Fruit fly (Drosophila melanogaster): ENCODE results near the gene ttm50.
A peak's percentile ranks its signal among the peaks of the same experiment; 100 is the strongest.

The ttm50 gene

DNA sequence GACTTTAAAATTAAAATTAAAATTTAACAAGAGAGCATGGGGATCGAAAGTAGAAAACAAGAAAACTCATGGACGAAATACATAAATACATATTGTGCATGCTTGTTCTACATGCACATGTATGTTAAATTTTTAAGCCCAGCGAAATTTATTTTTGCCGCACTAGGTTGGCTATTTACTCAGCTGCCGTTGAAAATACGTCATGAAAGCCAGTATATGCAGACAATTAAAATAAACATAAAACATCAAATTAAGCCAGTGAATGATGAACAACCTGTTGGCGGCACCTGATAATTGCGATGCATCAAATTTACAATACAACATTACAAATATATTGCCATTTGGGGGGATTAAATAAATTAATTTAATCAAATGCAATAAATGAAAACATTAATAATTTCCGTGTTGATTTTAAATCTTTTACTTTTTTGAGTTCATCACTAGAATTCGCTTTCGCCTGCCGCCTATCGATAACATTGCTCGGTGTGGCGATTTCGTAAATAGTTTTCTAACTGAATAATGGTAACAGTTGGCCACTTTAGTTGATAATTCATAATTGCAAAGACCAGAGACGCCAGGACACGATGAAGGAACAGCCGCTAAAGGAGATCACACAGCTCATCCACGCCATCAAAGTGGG, 27.7 kb downstream of the ttm50 start, which contains the start of gene eIF2Bbeta:
Gene eIF2Bbeta (plus strand): TSS at position 438 of the 640 bp plus-strand sequence.
- TF ChIP-seq CG4496 (GFP tag; IDR thresholded peaks at IDR 0.05) (no peak; the same call in 2 of the 3 replicates), CG12605 (GFP tag; IDR thresholded peaks at IDR 0.05) (no peak)

DNA sequence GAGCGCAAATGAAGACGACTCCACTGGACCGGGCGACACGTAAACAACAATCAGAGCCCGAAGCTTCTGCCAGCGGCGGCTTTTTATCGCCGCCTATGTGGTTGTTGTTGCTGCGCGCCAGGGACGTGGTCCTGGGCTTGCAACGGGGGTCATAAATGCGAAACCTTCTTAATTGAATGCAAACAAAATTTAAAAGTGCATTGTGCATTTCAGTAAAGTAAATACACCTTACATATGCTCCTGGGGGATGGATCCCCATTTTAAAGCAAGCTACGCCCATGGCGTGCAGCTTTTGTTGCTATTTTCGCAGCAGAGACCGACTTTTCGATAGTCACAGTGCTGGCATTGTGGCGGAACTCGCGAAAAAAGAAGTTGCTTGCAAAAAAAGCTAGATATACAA, 28.3 kb downstream of the ttm50 start, which contains the start of gene Ugalt:
Gene Ugalt (minus strand): TSS at position 160 of the 400 bp plus-strand sequence.
- TF ChIP-seq CG12605 (GFP tag; IDR thresholded peaks at IDR 0.05) (peak; percentile 100), rn (GFP tag; IDR thresholded peaks at IDR 0.05) (peak; percentile 100), CG15710 (tag; optimal IDR thresholded peaks at IDR 0.05) (peak; percentile 100), Ets98B (GFP tag; IDR thresholded peaks at IDR 0.05) (peak; percentile 100), CG17806 (tag; optimal IDR thresholded peaks at IDR 0.05) (peak; percentile 100), fd96Ca (GFP tag; IDR thresholded peaks at IDR 0.05) (peak; percentile 100), CG34367 (tag; optimal IDR thresholded peaks at IDR 0.05) (peak; percentile 100), CG9948 (tag; optimal IDR thresholded peaks at IDR 0.05) (peak; percentile 100), Pif1B (GFP tag; optimal IDR thresholded peaks at IDR 0.05) (peak; percentile 100), CG8301 (tag; optimal IDR thresholded peaks at IDR 0.05) (peak; percentile 100), CG14655 (GFP tag; optimal IDR thresholded peaks at IDR 0.05) (peak; percentile 100), CG8159 (tag; optimal IDR thresholded peaks at IDR 0.05) (peak; percentile 100), CG13204 (GFP tag; optimal IDR thresholded peaks at IDR 0.05) (peak; percentile 100), D1 (tag; optimal IDR thresholded peaks at IDR 0.05) (peak; percentile 100), CG10348 (GFP tag; IDR thresholded peaks at IDR 0.05) (peak; percentile 100), EcR (GFP tag; optimal IDR thresholded peaks at IDR 0.05) (peak; percentile 83), CG4496 (GFP tag; IDR thresholded peaks at IDR 0.05) (peak; percentile 100), Snoo (tag; optimal IDR thresholded peaks at IDR 0.05) (peak; percentile 100), CG32121 (GFP tag; IDR thresholded peaks at IDR 0.05) (peak; percentile 100), Pif1A (GFP tag; optimal IDR thresholded peaks at IDR 0.05) (peak; percentile 100), gl (tag; optimal IDR thresholded peaks at IDR 0.05) (peak; percentile 100)

DNA sequence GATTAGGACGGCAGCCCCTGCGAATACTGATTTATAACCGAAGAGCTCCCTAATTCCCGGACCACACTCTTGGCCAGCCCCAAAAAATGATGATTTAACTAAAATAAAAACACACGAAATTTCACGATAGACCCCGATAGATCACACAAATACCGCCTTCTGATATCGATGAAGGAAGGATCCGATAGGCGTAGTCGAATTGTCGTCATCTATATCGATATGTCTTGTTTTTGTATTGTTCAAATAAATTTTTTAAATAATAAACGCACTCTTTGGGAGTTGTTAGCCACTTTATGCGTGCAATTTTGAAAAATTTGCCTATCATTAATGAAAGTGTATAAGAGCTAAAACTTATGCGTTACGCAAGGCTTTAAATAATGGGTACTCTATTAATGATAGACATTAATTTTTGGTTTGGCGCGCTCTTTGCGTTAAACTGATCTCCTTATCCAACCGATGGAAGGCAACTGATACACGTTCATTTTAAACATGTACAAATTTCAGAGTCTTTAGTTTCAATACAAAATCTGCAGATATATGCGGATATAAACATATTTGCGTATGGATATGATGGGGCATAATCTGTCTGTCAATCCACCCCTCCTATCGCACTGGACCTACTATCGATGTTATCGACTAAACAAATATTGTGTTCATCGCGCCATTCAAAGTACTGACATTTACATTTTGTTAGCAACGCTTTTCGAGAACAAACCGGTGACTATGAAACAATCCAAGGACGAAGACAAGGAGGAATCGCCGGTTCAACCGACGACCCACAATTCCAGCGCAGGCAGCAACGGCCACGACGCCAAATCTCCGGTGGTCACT, 33.7 kb downstream of the ttm50 start, which contains the start of the genes Spg7 and Lint-O:
Gene Spg7 (minus strand): TSS at position 148 of the 831 bp plus-strand sequence.
Gene Lint-O (plus strand): TSS at position 638 of the 831 bp plus-strand sequence.
- no peak for TF ChIP-seq CG8301 (tag; optimal IDR thresholded peaks at IDR 0.05)
- no peak for TF ChIP-seq Snoo (tag; optimal IDR thresholded peaks at IDR 0.05)
- TF ChIP-seq CG10348 (GFP tag; IDR thresholded peaks at IDR 0.05) = no peak
- TF ChIP-seq fd96Ca (GFP tag; IDR thresholded peaks at IDR 0.05) = no peak
- no peak for TF ChIP-seq D1 (tag; optimal IDR thresholded peaks at IDR 0.05)
- no peak for TF ChIP-seq Pif1B (GFP tag; optimal IDR thresholded peaks at IDR 0.05)
- TF ChIP-seq CG8159 (tag; optimal IDR thresholded peaks at IDR 0.05) = no peak
- no peak for TF ChIP-seq gl (tag; optimal IDR thresholded peaks at IDR 0.05)
- no peak for TF ChIP-seq rn (GFP tag; IDR thresholded peaks at IDR 0.05)
- no peak for TF ChIP-seq Pif1A (GFP tag; optimal IDR thresholded peaks at IDR 0.05)
- no peak for TF ChIP-seq Ets98B (GFP tag; IDR thresholded peaks at IDR 0.05)
- no peak for TF ChIP-seq CG9948 (tag; optimal IDR thresholded peaks at IDR 0.05)
- no peak for TF ChIP-seq CG17806 (tag; optimal IDR thresholded peaks at IDR 0.05)
- TF ChIP-seq CG14655 (GFP tag; optimal IDR thresholded peaks at IDR 0.05) = no peak

DNA sequence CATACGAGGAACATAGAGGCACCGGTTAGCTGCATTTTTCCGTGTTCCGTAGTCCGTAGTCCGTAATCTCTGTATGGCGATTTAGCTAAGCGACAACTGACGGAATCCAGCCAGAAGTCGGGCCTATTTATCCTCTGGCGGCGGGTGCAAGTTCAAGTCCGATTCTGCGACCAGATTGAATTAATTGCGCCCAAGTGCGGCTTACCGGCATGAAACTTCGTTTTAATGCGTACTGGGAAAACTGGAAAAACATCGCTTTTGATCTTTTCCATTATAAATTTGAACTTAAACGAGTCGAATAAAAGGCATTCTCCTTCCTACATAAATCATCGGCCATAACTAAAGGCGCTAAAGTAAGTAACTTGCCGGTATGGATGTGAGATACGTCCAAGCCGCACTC, 38.2 kb downstream of the ttm50 start, which contains the start of gene dyw:
Gene dyw (minus strand): TSS at position 101 of the 400 bp plus-strand sequence.
- TF ChIP-seq CG4496 (GFP tag; IDR thresholded peaks at IDR 0.05) = no peak
- no peak for TF ChIP-seq CG8301 (tag; optimal IDR thresholded peaks at IDR 0.05)
- TF ChIP-seq CG10348 (GFP tag; IDR thresholded peaks at IDR 0.05) = no peak
- no peak for TF ChIP-seq CG15710 (tag; optimal IDR thresholded peaks at IDR 0.05)
- no peak for TF ChIP-seq CG9948 (tag; optimal IDR thresholded peaks at IDR 0.05)
- TF ChIP-seq D1 (tag; optimal IDR thresholded peaks at IDR 0.05) = no peak
- no peak for TF ChIP-seq EcR (GFP tag; optimal IDR thresholded peaks at IDR 0.05)
- no peak for TF ChIP-seq CG14655 (GFP tag; optimal IDR thresholded peaks at IDR 0.05)
- no peak for TF ChIP-seq Ets98B (GFP tag; IDR thresholded peaks at IDR 0.05)
- no peak for TF ChIP-seq CG13204 (GFP tag; optimal IDR thresholded peaks at IDR 0.05)
- TF ChIP-seq Snoo (tag; optimal IDR thresholded peaks at IDR 0.05) = no peak
- TF ChIP-seq Pif1B (GFP tag; optimal IDR thresholded peaks at IDR 0.05) = no peak
- no peak for TF ChIP-seq CG32121 (GFP tag; IDR thresholded peaks at IDR 0.05)
- no peak for TF ChIP-seq CG12605 (GFP tag; IDR thresholded peaks at IDR 0.05)

DNA sequence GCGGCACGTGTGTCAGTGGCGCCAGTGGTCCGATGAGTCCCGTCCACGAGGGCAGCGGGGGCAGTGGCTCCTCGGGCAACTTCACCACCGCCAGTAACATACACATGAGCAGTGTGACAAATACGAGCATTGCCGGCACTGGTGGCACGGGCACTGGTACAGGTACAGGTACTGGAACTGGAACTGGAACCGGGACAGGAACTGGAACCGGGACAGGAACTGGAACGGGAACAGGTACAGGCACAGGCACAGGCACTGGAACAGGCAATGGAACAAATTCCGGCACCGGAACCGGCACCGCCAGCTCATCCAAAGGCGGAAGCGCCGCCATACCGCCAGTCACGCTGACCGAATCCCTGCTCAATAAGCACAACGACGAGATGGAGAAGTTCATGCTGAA, 41.6 kb downstream of the ttm50 start:
- TF ChIP-seq Pif1B (GFP tag; optimal IDR thresholded peaks at IDR 0.05) (no peak), CG15710 (tag; optimal IDR thresholded peaks at IDR 0.05) (no peak), rn (GFP tag; IDR thresholded peaks at IDR 0.05) (no peak), fd96Ca (GFP tag; IDR thresholded peaks at IDR 0.05) (no peak), CG32121 (GFP tag; IDR thresholded peaks at IDR 0.05) (no peak), CG9948 (tag; optimal IDR thresholded peaks at IDR 0.05) (no peak), CG34367 (tag; optimal IDR thresholded peaks at IDR 0.05) (no peak), gl (tag; optimal IDR thresholded peaks at IDR 0.05) (no peak), CG12605 (GFP tag; IDR thresholded peaks at IDR 0.05) (no peak), EcR (GFP tag; optimal IDR thresholded peaks at IDR 0.05) (no peak), CG17806 (tag; optimal IDR thresholded peaks at IDR 0.05) (no peak), Pif1A (GFP tag; optimal IDR thresholded peaks at IDR 0.05) (no peak), D1 (tag; optimal IDR thresholded peaks at IDR 0.05) (no peak), Ets98B (GFP tag; IDR thresholded peaks at IDR 0.05) (no peak), CG10348 (GFP tag; IDR thresholded peaks at IDR 0.05) (no peak), CG14655 (GFP tag; optimal IDR thresholded peaks at IDR 0.05) (no peak), CG8301 (tag; optimal IDR thresholded peaks at IDR 0.05) (no peak), CG4496 (GFP tag; IDR thresholded peaks at IDR 0.05) (no peak), CG8159 (tag; optimal IDR thresholded peaks at IDR 0.05) (no peak)

Data from whole organism, pupa.